Worm (Caenorhabditis elegans): ENCODE measurements around the gene F55G7.1.
A peak's percentile ranks its signal among the peaks of the same experiment; 100 is the strongest.

The F55G7.1 gene

DNA sequence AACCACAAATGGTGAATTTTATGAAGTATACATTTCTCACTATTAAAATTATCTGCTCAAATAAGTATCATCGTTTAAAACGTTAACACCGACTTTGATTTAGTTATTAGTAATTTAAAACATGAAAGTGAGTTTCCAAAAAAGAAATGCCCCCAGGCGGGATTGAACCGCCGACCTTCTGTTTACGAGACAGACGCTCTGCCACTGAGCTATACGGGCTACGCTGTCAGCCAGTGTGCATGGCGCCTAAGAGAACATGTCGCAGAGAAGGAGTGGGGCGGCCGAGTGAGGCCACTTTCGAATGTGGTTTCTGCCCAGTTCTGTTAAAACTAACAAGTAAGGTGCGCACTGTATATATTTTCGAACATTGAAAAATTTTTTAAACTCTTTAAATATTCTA, 10.7 kb downstream of the F55G7.1 start (continued):
- TF ChIP-seq ceh-90 (tag; optimal IDR thresholded peaks at IDR 0.05): no peak
- no peak for TF ChIP-seq nhr-85 (tag)
- peak; percentile 24 to 64 for TF ChIP-seq lin-35 (GFP tag; optimal IDR thresholded peaks at IDR 0.05)
- TF ChIP-seq hpl-2 (GFP tag; optimal IDR thresholded peaks at IDR 0.05): no peak
- TF ChIP-seq C04F5.9 (tag; optimal IDR thresholded peaks at IDR 0.05): no peak
- peak in 1 of 6 experiments; percentile 23 for TF ChIP-seq elt-3 (tag; optimal IDR thresholded peaks at IDR 0.05)
- TF ChIP-seq mdl-1 (tag; optimal IDR thresholded peaks at IDR 0.05): peak in 1 of 2 experiments; percentile 21
- TF ChIP-seq fkh-10 (GFP tag; optimal IDR thresholded peaks at IDR 0.05): peak; percentile 43
- peak; percentile 57 for TF ChIP-seq nhr-90 (tag; optimal IDR thresholded peaks at IDR 0.05; ENCODE audit: poor library complexity)
- TF ChIP-seq egl-13 (tag; optimal IDR thresholded peaks at IDR 0.05): peak; percentile 6
- no peak for TF ChIP-seq nhr-11 (tag; optimal IDR thresholded peaks at IDR 0.05)
- peak; percentile 79 for TF ChIP-seq snu-23 (GFP tag; optimal IDR thresholded peaks at IDR 0.05)
- TF ChIP-seq ama-1 (optimal IDR thresholded peaks at IDR 0.05): no peak
- no peak for TF ChIP-seq Y116A8C.19 (tag; optimal IDR thresholded peaks at IDR 0.05; ENCODE audit: borderline replicate concordance)
- peak; percentile 67 for TF ChIP-seq dsc-1 (tag; optimal IDR thresholded peaks at IDR 0.05)
- TF ChIP-seq efl-1 (optimal IDR thresholded peaks at IDR 0.05): peak; percentile 11 to 24
- TF ChIP-seq efl-1 (GFP tag; optimal IDR thresholded peaks at IDR 0.05 in 1 of 2): peak in 1 of 2 experiments; percentile 91
- peak; percentile 43 for TF ChIP-seq nhr-77 (tag; optimal IDR thresholded peaks at IDR 0.05)
- TF ChIP-seq lin-14 (GFP tag; optimal IDR thresholded peaks at IDR 0.05): peak; percentile 51
- TF ChIP-seq sup-37 (GFP tag; optimal IDR thresholded peaks at IDR 0.05): no peak
- TF ChIP-seq ceh-88 (GFP tag; IDR thresholded peaks at IDR 0.05): peak; percentile 49; the same call in 1 of the 2 replicates
- no peak for TF ChIP-seq unc-98 (GFP tag; IDR thresholded peaks at IDR 0.05)
- TF ChIP-seq C16A3.4 (tag; optimal IDR thresholded peaks at IDR 0.05): peak; percentile 57
- no peak for TF ChIP-seq ztf-11 (tag; optimal IDR thresholded peaks at IDR 0.05)
- no peak for TF ChIP-seq egl-27 (tag; optimal IDR thresholded peaks at IDR 0.05)
- TF ChIP-seq mef-2 (tag; optimal IDR thresholded peaks at IDR 0.05): no peak
- no peak for TF ChIP-seq vab-15 (tag; optimal IDR thresholded peaks at IDR 0.05)
- TF ChIP-seq nhr-19 (GFP tag; conservative IDR thresholded peaks at IDR 0.05): peak; percentile 71
- no peak; the same call in 1 of the 2 replicates for TF ChIP-seq grh-1 (GFP tag; IDR thresholded peaks at IDR 0.05)
- TF ChIP-seq ceh-82 (tag; optimal IDR thresholded peaks at IDR 0.05): peak; percentile 58 to 69 (median 63)
- peak; percentile 43 for TF ChIP-seq tbx-2 (tag; optimal IDR thresholded peaks at IDR 0.05)
- TF ChIP-seq unc-130 (tag; optimal IDR thresholded peaks at IDR 0.05): peak; percentile 23
- TF ChIP-seq skn-1 (tag; optimal IDR thresholded peaks at IDR 0.05): peak; percentile 43
- no peak for TF ChIP-seq irx-1 (tag; optimal IDR thresholded peaks at IDR 0.05)
- TF ChIP-seq efl-3 (GFP tag; optimal IDR thresholded peaks at IDR 0.05): no peak

DNA sequence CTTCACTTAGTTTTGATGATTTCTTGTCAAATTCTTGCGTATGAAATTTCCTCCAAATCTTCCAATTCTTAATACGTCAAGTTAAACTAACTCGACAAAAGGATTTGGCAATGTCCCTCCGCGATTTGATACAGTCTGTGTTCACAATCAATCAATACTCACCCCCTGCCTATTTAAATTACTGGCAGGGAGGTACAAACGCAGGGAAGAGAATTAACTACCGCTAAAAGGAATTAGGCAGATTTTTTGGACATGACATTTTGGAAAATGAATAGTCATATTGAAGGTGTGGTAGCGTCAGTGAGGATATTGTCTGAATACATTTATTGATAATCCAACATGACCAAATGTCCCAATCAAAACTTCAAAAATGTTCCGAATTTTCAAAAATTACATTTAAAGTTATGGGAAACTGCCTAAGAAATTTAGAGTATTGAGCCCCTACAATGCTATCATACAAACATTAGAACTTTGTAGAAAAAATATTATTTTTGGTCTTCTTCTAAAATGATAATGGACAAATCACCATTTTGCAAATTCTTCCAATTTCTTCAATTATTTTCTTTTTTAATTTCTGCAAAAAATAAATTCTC, 13.2 kb downstream of the F55G7.1 start:
- peak in 1 of 2 experiments; percentile 93 for TF ChIP-seq mdl-1 (tag; optimal IDR thresholded peaks at IDR 0.05)
- TF ChIP-seq vab-15 (tag; optimal IDR thresholded peaks at IDR 0.05): peak; percentile 70
- TF ChIP-seq egl-27 (tag; optimal IDR thresholded peaks at IDR 0.05): peak; percentile 81 to 98
- no peak for TF ChIP-seq hlh-17 (GFP tag; optimal IDR thresholded peaks at IDR 0.05; ENCODE audit: borderline replicate concordance)
- TF ChIP-seq ceh-88 (GFP tag; IDR thresholded peaks at IDR 0.05): peak; percentile 97
- no peak for TF ChIP-seq pag-3 (tag; optimal IDR thresholded peaks at IDR 0.05; ENCODE audit: borderline replicate concordance, insufficient read depth)
- TF ChIP-seq fkh-8 (tag; optimal IDR thresholded peaks at IDR 0.05): peak; percentile 95
- TF ChIP-seq lsy-2 (tag; optimal IDR thresholded peaks at IDR 0.05): peak; percentile 94
- peak; percentile 96 for TF ChIP-seq lin-14 (GFP tag; optimal IDR thresholded peaks at IDR 0.05)
- peak; percentile 98 for TF ChIP-seq nhr-71 (tag; optimal IDR thresholded peaks at IDR 0.05)
- peak; percentile 94 for TF ChIP-seq aly-2 (tag; optimal IDR thresholded peaks at IDR 0.05)
- peak; percentile 99 for TF ChIP-seq ceh-82 (tag; optimal IDR thresholded peaks at IDR 0.05)
- peak; percentile 81 for TF ChIP-seq nhr-12 (tag; optimal IDR thresholded peaks at IDR 0.05)
- TF ChIP-seq efl-1 (optimal IDR thresholded peaks at IDR 0.05): peak; percentile 85 to 89
- peak; percentile 48 to 97 for TF ChIP-seq efl-1 (GFP tag; optimal IDR thresholded peaks at IDR 0.05 in 1 of 2)
- peak; percentile 97 for TF ChIP-seq lin-13 (GFP tag; optimal IDR thresholded peaks at IDR 0.05)
- TF ChIP-seq unc-130 (tag; optimal IDR thresholded peaks at IDR 0.05): peak; percentile 10
- TF ChIP-seq ces-1 (GFP tag; optimal IDR thresholded peaks at IDR 0.05): peak; percentile 73
- peak; percentile 73 for TF ChIP-seq nhr-84 (tag; optimal IDR thresholded peaks at IDR 0.05)
- TF ChIP-seq lin-15B (tag; optimal IDR thresholded peaks at IDR 0.05): peak; percentile 6
- peak; percentile 99 for TF ChIP-seq ceh-8 (GFP tag; optimal IDR thresholded peaks at IDR 0.05)
- TF ChIP-seq irx-1 (tag; optimal IDR thresholded peaks at IDR 0.05): peak; percentile 98
- TF ChIP-seq nhr-28 (tag; optimal IDR thresholded peaks at IDR 0.05): peak; percentile 73
- peak; percentile 76 for TF ChIP-seq unc-98 (GFP tag; IDR thresholded peaks at IDR 0.05)
- peak in 5 of 6 experiments; percentile 92 to 99 (median 97) for TF ChIP-seq elt-3 (tag; optimal IDR thresholded peaks at IDR 0.05)
- TF ChIP-seq aha-1 (tag; optimal IDR thresholded peaks at IDR 0.05): peak; percentile 66
- TF ChIP-seq tlp-1 (tag; optimal IDR thresholded peaks at IDR 0.05): no peak

Measured in whole organism, L1 larva.